Fruit fly (Drosophila melanogaster) Kc167 (cell line): Measurements from ENCODE around the gene CG1738.

Source experiments
- Sin3A ChIP-seq: fragments of >200 bp; optimal IDR thresholded peaks from 2 replicates; lab custom pipeline; 2018; ENCODE audit warnings: missing external identifiers
- insv ChIP-seq: fragments of >200 bp; optimal IDR thresholded peaks from 3 replicates; lab custom pipeline; 2018; ENCODE audit warnings: missing external identifiers

dm6 chrX:11322257-11322656 is 26.6 kb upstream of the CG1738 start, which contains the start of gene sisA:
- no peak for TF ChIP-seq Sin3A (lab: Kevin White, UChicago)
- no peak for TF ChIP-seq insv
